Fruit fly (Drosophila melanogaster) whole organism, prepupa: ENCODE data around the gene Usp10.

Experiments
- CG10631 ChIP-seq: fragments of 200-800 bp; sonication (Bioruptor generic); optimal IDR thresholded peaks from 2 replicates; lab custom pipeline; 2016; ENCODE audit warnings: missing biosample characterization, missing genetic modification characterization
- CG10669 ChIP-seq: fragments of 200-800 bp; sonication (Bioruptor generic); optimal IDR thresholded peaks from 3 replicates; lab custom pipeline; 2018; ENCODE audit warnings: missing biosample characterization, mild to moderate bottlenecking, missing genetic modification characterization, moderate library complexity
- CG11294 ChIP-seq: fragments of 200-800 bp; sonication (Bioruptor generic); IDR thresholded peaks from 2 replicates; pipeline ENCODE4 v1.3.6; 2022; ENCODE audit warnings: missing biosample characterization, missing genetic modification characterization
- CG11762 ChIP-seq: fragments of 200-800 bp; sonication (Bioruptor generic); optimal IDR thresholded peaks from 3 replicates; lab custom pipeline; 2016; ENCODE audit warnings: missing biosample characterization, missing genetic modification characterization; ENCODE audit not compliant: insufficient read depth
- CG11902 ChIP-seq: fragments of 200-800 bp; sonication (Bioruptor generic); optimal IDR thresholded peaks from 3 replicates; lab custom pipeline; 2016; ENCODE audit warnings: missing biosample characterization, missing genetic modification characterization
- CG15336 ChIP-seq: fragments of 200-800 bp; sonication (Bioruptor generic); IDR thresholded peaks from 2 replicates; pipeline ENCODE4 v1.3.6; 2022; ENCODE audit warnings: missing biosample characterization, missing genetic modification characterization
- CG1621 ChIP-seq: fragments of 200-800 bp; sonication (Bioruptor generic); optimal IDR thresholded peaks from 3 replicates; lab custom pipeline; 2018; ENCODE audit warnings: missing biosample characterization, mild to moderate bottlenecking, missing genetic modification characterization
- CG16779 ChIP-seq: fragments of 200-800 bp; sonication (Bioruptor generic); optimal IDR thresholded peaks from 3 replicates; lab custom pipeline; 2017; ENCODE audit warnings: missing biosample characterization, mild to moderate bottlenecking, missing genetic modification characterization
- CG3032 ChIP-seq: fragments of 200-800 bp; optimal IDR thresholded peaks from 2 replicates; lab custom pipeline; 2019; ENCODE audit warnings: missing biosample characterization, mild to moderate bottlenecking, missing genetic modification characterization, moderate library complexity
- CG31627 ChIP-seq: fragments of 200-800 bp; sonication (Bioruptor generic); optimal IDR thresholded peaks from 3 replicates; lab custom pipeline; 2016; ENCODE audit warnings: missing biosample characterization, missing genetic modification characterization
- CG34406 ChIP-seq: fragments of 200-800 bp; sonication (Bioruptor generic); optimal IDR thresholded peaks from 3 replicates; lab custom pipeline; 2016; ENCODE audit warnings: missing biosample characterization, missing genetic modification characterization
- CG4318 ChIP-seq: fragments of 200-800 bp; sonication (Bioruptor generic); optimal IDR thresholded peaks from 3 replicates; lab custom pipeline; 2017; ENCODE audit warnings: missing biosample characterization, mild to moderate bottlenecking, missing genetic modification characterization
- CG6276 ChIP-seq: fragments of 200-800 bp; sonication (Bioruptor generic); optimal IDR thresholded peaks from 2 replicates; lab custom pipeline; 2017; ENCODE audit warnings: missing biosample characterization, mild to moderate bottlenecking, missing genetic modification characterization
- CG6792 ChIP-seq: fragments of 200-800 bp; sonication (Bioruptor generic); optimal IDR thresholded peaks from 3 replicates; lab custom pipeline; 2016; ENCODE audit warnings: missing biosample characterization, missing genetic modification characterization
- CG6808 ChIP-seq: fragments of 200-800 bp; sonication (Bioruptor generic); optimal IDR thresholded peaks from 3 replicates; lab custom pipeline; 2017; ENCODE audit warnings: missing biosample characterization, missing genetic modification characterization, mild to moderate bottlenecking, moderate library complexity, missing genetic modification reagents
- CG6854 ChIP-seq: fragments of 200-800 bp; sonication (Bioruptor generic); optimal IDR thresholded peaks from 2 replicates; lab custom pipeline; 2017; ENCODE audit warnings: missing biosample characterization, mild to moderate bottlenecking, missing genetic modification characterization
- CG8119 ChIP-seq: fragments of 200-800 bp; sonication (Bioruptor generic); IDR thresholded peaks from 3 replicates; pipeline ENCODE4 v1.3.6; 2022; ENCODE audit warnings: missing biosample characterization, missing genetic modification characterization
- CG8319 ChIP-seq: fragments of 200-800 bp; sonication (Bioruptor generic); optimal IDR thresholded peaks from 3 replicates; lab custom pipeline; 2016; ENCODE audit warnings: missing biosample characterization, missing genetic modification characterization
- CG8632 ChIP-seq: fragments of 200-800 bp; sonication (Bioruptor generic); optimal IDR thresholded peaks from 3 replicates; lab custom pipeline; 2016; ENCODE audit warnings: missing biosample characterization, missing genetic modification characterization
- CG9139 ChIP-seq: fragments of 200-800 bp; sonication (Bioruptor generic); optimal IDR thresholded peaks from 3 replicates; lab custom pipeline; 2017; ENCODE audit warnings: missing biosample characterization, mild to moderate bottlenecking, missing genetic modification characterization
- Eip75B ChIP-seq: fragments of 200-800 bp; sonication (Bioruptor generic); optimal IDR thresholded peaks from 3 replicates; lab custom pipeline; 2016; ENCODE audit warnings: missing biosample characterization, missing genetic modification characterization
- Eip78C ChIP-seq: fragments of 200-800 bp; sonication (Bioruptor generic); peaks from one replicate; lab custom pipeline; 2016; ENCODE audit warnings: missing biosample characterization, missing genetic modification characterization
- Eip93F ChIP-seq: fragments of 200-800 bp; sonication (Bioruptor generic); optimal IDR thresholded peaks from 2 replicates; lab custom pipeline; 2016; ENCODE audit warnings: missing biosample characterization, mild to moderate bottlenecking, missing genetic modification characterization
- Ets21C ChIP-seq: fragments of 200-800 bp; sonication (Bioruptor generic); optimal IDR thresholded peaks from 3 replicates; lab custom pipeline; 2016; ENCODE audit warnings: missing biosample characterization, missing genetic modification characterization
- Ets96B ChIP-seq: fragments of 200-800 bp; optimal IDR thresholded peaks from 2 replicates; lab custom pipeline; 2019; ENCODE audit warnings: missing biosample characterization, mild to moderate bottlenecking, missing genetic modification characterization, moderate library complexity
- Gug ChIP-seq: fragments of 200-800 bp; sonication (Bioruptor generic); IDR thresholded peaks from 2 replicates; pipeline ENCODE4 v1.3.6; 2022; ENCODE audit warnings: missing biosample characterization, missing genetic modification characterization
- Hr38 ChIP-seq: sonication (Bioruptor generic); optimal IDR thresholded peaks from 2 replicates; lab custom pipeline; 2016; ENCODE audit warnings: missing biosample characterization, missing genetic modification characterization
- Hr4 ChIP-seq: fragments of 200-800 bp; sonication (Bioruptor generic); optimal IDR thresholded peaks from 3 replicates; lab custom pipeline; 2016; ENCODE audit warnings: missing biosample characterization, missing genetic modification characterization
- Met ChIP-seq: fragments of 200-800 bp; sonication (Bioruptor generic); optimal IDR thresholded peaks from 3 replicates; lab custom pipeline; 2016; ENCODE audit warnings: missing biosample characterization, missing genetic modification characterization
- OdsH ChIP-seq: fragments of 200-800 bp; sonication (Bioruptor generic); optimal IDR thresholded peaks from 3 replicates; lab custom pipeline; 2016; ENCODE audit warnings: missing biosample characterization, missing genetic modification characterization
- Smox ChIP-seq: fragments of 200-800 bp; sonication (Bioruptor generic); optimal IDR thresholded peaks from 3 replicates; lab custom pipeline; 2016; ENCODE audit warnings: missing biosample characterization, missing genetic modification characterization
- Sox102F ChIP-seq: fragments of 200-800 bp; sonication (Bioruptor generic); optimal IDR thresholded peaks from 2 replicates; lab custom pipeline; 2016; ENCODE audit warnings: missing biosample characterization, mild to moderate bottlenecking, missing genetic modification characterization
- Sox14 ChIP-seq: fragments of 200-800 bp; sonication (Bioruptor generic); optimal IDR thresholded peaks from 3 replicates; lab custom pipeline; 2016; ENCODE audit warnings: missing biosample characterization, missing genetic modification characterization
- Sox15 ChIP-seq: fragments of 200-800 bp; sonication (Bioruptor generic); optimal IDR thresholded peaks from 3 replicates; lab custom pipeline; 2016; ENCODE audit warnings: missing biosample characterization, missing genetic modification characterization
- acj6 ChIP-seq: fragments of 200-800 bp; sonication (Bioruptor generic); optimal IDR thresholded peaks from 3 replicates; lab custom pipeline; 2016; ENCODE audit warnings: missing biosample characterization, missing genetic modification characterization
- cyc ChIP-seq: fragments of 200-800 bp; sonication (Bioruptor generic); optimal IDR thresholded peaks from 3 replicates; lab custom pipeline; 2016; ENCODE audit warnings: missing biosample characterization, missing genetic modification characterization
- dac ChIP-seq: fragments of 200-800 bp; sonication (Bioruptor generic); optimal IDR thresholded peaks from 2 replicates; lab custom pipeline; 2017; ENCODE audit warnings: missing biosample characterization, mild to moderate bottlenecking, missing genetic modification characterization
- eg ChIP-seq: fragments of 200-800 bp; sonication (Bioruptor generic); IDR thresholded peaks from 3 replicates; pipeline ENCODE4 v1.3.6; 2022; ENCODE audit warnings: missing biosample characterization, missing genetic modification characterization
- esn ChIP-seq: fragments of 200-800 bp; sonication (Bioruptor generic); optimal IDR thresholded peaks from 2 replicates; lab custom pipeline; 2016; ENCODE audit warnings: missing biosample characterization, mild to moderate bottlenecking, missing genetic modification characterization, moderate library complexity
- fd59A ChIP-seq: fragments of 200-800 bp; sonication (Bioruptor generic); optimal IDR thresholded peaks from 2 replicates; lab custom pipeline; 2017; ENCODE audit warnings: missing biosample characterization, mild to moderate bottlenecking, missing genetic modification characterization, missing genetic modification reagents
- fkh ChIP-seq: fragments of 200-800 bp; sonication (Bioruptor generic); optimal IDR thresholded peaks from 3 replicates; lab custom pipeline; 2017; ENCODE audit warnings: missing biosample characterization, mild to moderate bottlenecking, missing genetic modification characterization, moderate library complexity
- lz ChIP-seq: fragments of 200-800 bp; sonication (Bioruptor generic); optimal IDR thresholded peaks from 3 replicates; lab custom pipeline; 2016; ENCODE audit warnings: missing biosample characterization, missing genetic modification characterization
- net ChIP-seq: fragments of 200-800 bp; sonication (Bioruptor generic); optimal IDR thresholded peaks from 3 replicates; lab custom pipeline; 2016; ENCODE audit warnings: missing biosample characterization, missing genetic modification characterization
- salr ChIP-seq, 2 experiments: fragments of 200-800 bp; sonication (Bioruptor generic); optimal IDR thresholded peaks; 3 replicates each; lab custom pipeline; 2016 to 2018; ENCODE audit warnings: missing biosample characterization in 2 of 2, missing genetic modification characterization in 2 of 2, mild to moderate bottlenecking in 1 of 2
- spab ChIP-seq: fragments of 200-800 bp; sonication (Bioruptor generic); optimal IDR thresholded peaks from 2 replicates; lab custom pipeline; 2017; ENCODE audit warnings: missing biosample characterization, mild to moderate bottlenecking, missing genetic modification characterization, missing genetic modification reagents
- svp ChIP-seq: fragments of 200-800 bp; sonication (Bioruptor generic); peaks from one replicate; lab custom pipeline; 2016; ENCODE audit warnings: missing biosample characterization, missing genetic modification characterization
- topi ChIP-seq: fragments of 200-800 bp; sonication (Bioruptor generic); optimal IDR thresholded peaks from 3 replicates; lab custom pipeline; 2016; ENCODE audit warnings: missing biosample characterization, missing genetic modification characterization
- vri ChIP-seq: fragments of 200-800 bp; sonication (Bioruptor generic); optimal IDR thresholded peaks from 3 replicates; lab custom pipeline; 2016; ENCODE audit warnings: missing biosample characterization, mild to moderate bottlenecking, missing genetic modification characterization

Usp10 gene

DNA sequence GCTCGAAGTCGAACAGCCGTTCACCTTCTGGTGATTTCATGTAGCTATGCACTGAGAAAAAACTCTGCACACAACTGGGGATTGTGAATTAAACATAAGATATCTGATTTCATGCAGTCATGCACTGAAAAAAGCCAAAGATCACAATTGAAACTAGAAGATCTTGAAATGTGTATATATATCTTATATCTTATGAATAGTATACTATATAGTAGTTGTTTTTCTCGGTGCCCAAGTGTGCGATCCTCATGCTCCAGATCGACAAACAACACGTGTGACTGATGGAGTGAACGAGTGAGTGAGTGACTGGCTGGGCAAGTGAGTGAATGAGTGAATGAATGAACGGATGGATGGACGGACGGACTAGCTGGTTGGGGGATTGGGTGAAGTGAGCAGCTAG, 49.7 kb upstream of the Usp10 start (continued):
- peak; percentile 75 for TF ChIP-seq acj6 (GFP tag; lab: Kevin White, UChicago)
- peak; percentile 7 for TF ChIP-seq dac (GFP tag; lab: Kevin White, UChicago)
- peak; percentile 56 for TF ChIP-seq CG1621 (tag; lab: Kevin White, UChicago)
- TF ChIP-seq CG6792: peak; percentile 75
- peak; percentile 50 for TF ChIP-seq fd59A
- no peak for TF ChIP-seq Hr38 (GFP tag; lab: Kevin White, UChicago)
- no peak for TF ChIP-seq fkh (GFP tag; lab: Kevin White, UChicago)
- peak; percentile 62 for TF ChIP-seq Hr4 (GFP tag; lab: Kevin White, UChicago)
- TF ChIP-seq CG6808 (GFP tag; lab: Kevin White, UChicago): peak; percentile 80
- peak; percentile 69 for TF ChIP-seq CG6854 (GFP tag; lab: Kevin White, UChicago)
- TF ChIP-seq Eip78C (GFP tag; lab: Kevin White, UChicago): peak; percentile 95
- peak; percentile 75 for TF ChIP-seq Met
- TF ChIP-seq cyc (GFP tag; lab: Kevin White, UChicago): peak; percentile 56
- peak; percentile 71 for TF ChIP-seq topi (GFP tag; lab: Kevin White, UChicago)
- TF ChIP-seq Sox15 (GFP tag; lab: Kevin White, UChicago): peak; percentile 36
- TF ChIP-seq CG8319 (GFP tag; lab: Kevin White, UChicago): peak; percentile 72
- TF ChIP-seq CG11294 (GFP tag; lab: Robert Waterston, UW): peak; percentile 56
- TF ChIP-seq eg (GFP tag; lab: Robert Waterston, UW): peak; percentile 76; the same call in 1 of the 3 replicates

DNA sequence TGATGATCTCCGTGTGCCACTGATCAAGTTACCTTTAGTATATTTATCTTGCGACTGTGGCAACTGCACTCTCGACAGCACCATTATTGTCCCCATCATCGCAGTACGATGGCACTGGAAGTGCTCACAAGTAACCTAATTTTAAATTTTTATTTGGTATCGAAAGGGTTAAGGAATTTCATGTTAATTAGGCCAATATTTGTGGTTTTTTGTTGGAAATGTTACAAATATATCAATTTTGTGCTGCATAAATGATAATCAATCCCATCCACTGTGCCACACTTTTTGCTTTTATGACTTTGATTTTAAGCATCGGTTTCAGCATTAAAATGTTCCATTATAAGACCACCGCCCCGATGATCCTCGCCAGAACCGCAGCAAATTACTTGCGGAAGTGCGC, 49.1 kb upstream of the Usp10 start:
- peak; percentile 23 to 48 for TF ChIP-seq salr (GFP tag; optimal IDR thresholded peaks at IDR 0.05; lab: Kevin White, UChicago)
- no peak for TF ChIP-seq CG6276
- peak; percentile 47; the same call in 1 of the 2 replicates for TF ChIP-seq Gug
- peak; percentile 59 for TF ChIP-seq CG11762
- peak; percentile 45 for TF ChIP-seq fd59A
- TF ChIP-seq OdsH (GFP tag; lab: Kevin White, UChicago): peak; percentile 79
- peak; percentile 80 for TF ChIP-seq Smox
- TF ChIP-seq CG6808 (GFP tag; lab: Kevin White, UChicago): peak; percentile 70
- peak; percentile 58 for TF ChIP-seq CG8319 (GFP tag; lab: Kevin White, UChicago)
- no peak for TF ChIP-seq CG4318 (GFP tag; lab: Kevin White, UChicago)
- TF ChIP-seq lz: peak; percentile 71
- TF ChIP-seq CG10631 (GFP tag; lab: Kevin White, UChicago): peak; percentile 67
- TF ChIP-seq CG15336 (GFP tag; lab: Robert Waterston, UW): peak; percentile 53
- peak; percentile 73 for TF ChIP-seq Ets96B (tag; lab: Kevin White, UChicago)
- peak; percentile 75 for TF ChIP-seq CG3032 (tag; lab: Kevin White, UChicago)
- TF ChIP-seq svp: peak; percentile 74
- TF ChIP-seq net (GFP tag; lab: Kevin White, UChicago): peak; percentile 50
- TF ChIP-seq CG6792: peak; percentile 67
- peak; percentile 69 for TF ChIP-seq spab (GFP tag; lab: Kevin White, UChicago)
- TF ChIP-seq vri (GFP tag; lab: Kevin White, UChicago): peak; percentile 36
- TF ChIP-seq CG8632 (GFP tag; lab: Kevin White, UChicago): peak; percentile 70
- peak; percentile 49 for TF ChIP-seq Eip93F
- peak; percentile 78 for TF ChIP-seq CG31627 (GFP tag; lab: Kevin White, UChicago)
- TF ChIP-seq CG8119 (GFP tag; lab: Robert Waterston, UW): peak; percentile 52; the same call in 1 of the 3 replicates
- peak; percentile 79 for TF ChIP-seq topi (GFP tag; lab: Kevin White, UChicago)
- no peak for TF ChIP-seq CG9139 (GFP tag; lab: Kevin White, UChicago)
- TF ChIP-seq Hr4 (GFP tag; lab: Kevin White, UChicago): peak; percentile 34
- TF ChIP-seq CG10669 (GFP tag; lab: Kevin White, UChicago): peak; percentile 75
- TF ChIP-seq Ets21C (GFP tag; lab: Kevin White, UChicago): peak; percentile 62
- TF ChIP-seq CG1621 (tag; lab: Kevin White, UChicago): peak; percentile 37
- no peak for TF ChIP-seq CG16779 (tag; lab: Kevin White, UChicago)
- TF ChIP-seq esn (GFP tag; lab: Kevin White, UChicago): peak; percentile 81
- peak; percentile 73 for TF ChIP-seq CG34406 (GFP tag; lab: Kevin White, UChicago)
- TF ChIP-seq CG11902 (GFP tag; lab: Kevin White, UChicago): peak; percentile 51
- TF ChIP-seq Hr38 (GFP tag; lab: Kevin White, UChicago): no peak
- peak; percentile 58 for TF ChIP-seq eg (GFP tag; lab: Robert Waterston, UW)
- peak; percentile 50 for TF ChIP-seq CG6854 (GFP tag; lab: Kevin White, UChicago)
- TF ChIP-seq acj6 (GFP tag; lab: Kevin White, UChicago): peak; percentile 73
- peak; percentile 86 for TF ChIP-seq Sox102F (GFP tag; lab: Kevin White, UChicago)
- peak; percentile 83 for TF ChIP-seq Met
- TF ChIP-seq Eip75B (GFP tag; lab: Kevin White, UChicago): peak; percentile 83
- no peak for TF ChIP-seq fkh (GFP tag; lab: Kevin White, UChicago)
- peak; percentile 80 for TF ChIP-seq Sox14 (GFP tag; lab: Kevin White, UChicago)
